Fruit fly (Drosophila melanogaster): ENCODE results near the gene zetaCOP.

zetaCOP gene

DNA sequence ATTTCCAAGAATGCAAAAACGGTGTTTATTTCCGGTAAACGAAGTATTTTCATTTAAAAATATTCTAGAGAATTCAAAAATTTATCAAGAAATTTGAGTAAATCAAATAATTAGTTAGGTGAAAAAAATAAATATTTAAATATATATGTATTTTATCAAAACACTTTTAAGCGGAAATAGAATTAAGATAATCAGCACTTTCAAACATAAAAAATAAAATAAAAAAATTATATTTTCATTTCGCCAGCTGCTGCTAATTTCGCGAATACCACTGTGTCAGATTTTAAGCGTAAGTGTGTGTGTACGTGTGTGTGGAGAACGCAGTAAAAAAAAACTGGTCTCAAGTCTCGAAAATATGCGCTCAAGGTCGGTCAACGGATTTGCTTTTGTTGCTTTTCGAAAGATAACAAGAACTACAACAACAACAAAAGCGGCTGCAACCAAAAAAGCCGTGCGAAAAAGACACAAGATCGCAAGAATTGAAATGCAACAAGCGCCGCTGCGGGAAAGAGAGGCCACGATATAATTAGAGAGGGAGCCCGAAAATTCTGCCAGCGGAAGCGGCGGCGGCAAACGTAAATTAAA lies 36.4 kb upstream of the zetaCOP start:
- peak; percentile 1 for TF ChIP-seq OdsH (GFP tag; optimal IDR thresholded peaks at IDR 0.05)
- peak; percentile 16 for TF ChIP-seq woc (GFP tag; optimal IDR thresholded peaks at IDR 0.05)
- TF ChIP-seq N (GFP tag; optimal IDR thresholded peaks at IDR 0.05), result no peak
- TF ChIP-seq lola (GFP tag; optimal IDR thresholded peaks at IDR 0.05), result no peak
- TF ChIP-seq brk (GFP tag; optimal IDR thresholded peaks at IDR 0.05), result peak; percentile 10
- TF ChIP-seq rgr (GFP tag; optimal IDR thresholded peaks at IDR 0.05), result peak; percentile 22
- TF ChIP-seq Hr83 (GFP tag; optimal IDR thresholded peaks at IDR 0.05; ENCODE audit: poor library complexity, severe bottlenecking), result no peak
- TF ChIP-seq Abd-B (GFP tag; optimal IDR thresholded peaks at IDR 0.05), result no peak
- no peak for TF ChIP-seq br (GFP tag; optimal IDR thresholded peaks at IDR 0.05)
- TF ChIP-seq dl (GFP tag; optimal IDR thresholded peaks at IDR 0.05; ENCODE audit: insufficient read depth in 1 of 2, partially characterized antibody in 2 of 2), result no peak
- TF ChIP-seq sage (GFP tag; optimal IDR thresholded peaks at IDR 0.05), result peak; percentile 13
- TF ChIP-seq Hnf4 (GFP tag; optimal IDR thresholded peaks at IDR 0.05), result peak; percentile 48
- TF ChIP-seq Vsx2 (GFP tag; optimal IDR thresholded peaks at IDR 0.05; ENCODE audit: partially characterized antibody), result no peak
- peak; percentile 40 for TF ChIP-seq jim (GFP tag; optimal IDR thresholded peaks at IDR 0.05)
- no peak for TF ChIP-seq Jra (GFP tag; optimal IDR thresholded peaks at IDR 0.05)
- peak; percentile 43 for TF ChIP-seq HLH106 (tag; optimal IDR thresholded peaks at IDR 0.05)
- TF ChIP-seq Dif (GFP tag; optimal IDR thresholded peaks at IDR 0.05; ENCODE audit: partially characterized antibody), result no peak
- no peak for TF ChIP-seq Mio (GFP tag; optimal IDR thresholded peaks at IDR 0.05)

DNA sequence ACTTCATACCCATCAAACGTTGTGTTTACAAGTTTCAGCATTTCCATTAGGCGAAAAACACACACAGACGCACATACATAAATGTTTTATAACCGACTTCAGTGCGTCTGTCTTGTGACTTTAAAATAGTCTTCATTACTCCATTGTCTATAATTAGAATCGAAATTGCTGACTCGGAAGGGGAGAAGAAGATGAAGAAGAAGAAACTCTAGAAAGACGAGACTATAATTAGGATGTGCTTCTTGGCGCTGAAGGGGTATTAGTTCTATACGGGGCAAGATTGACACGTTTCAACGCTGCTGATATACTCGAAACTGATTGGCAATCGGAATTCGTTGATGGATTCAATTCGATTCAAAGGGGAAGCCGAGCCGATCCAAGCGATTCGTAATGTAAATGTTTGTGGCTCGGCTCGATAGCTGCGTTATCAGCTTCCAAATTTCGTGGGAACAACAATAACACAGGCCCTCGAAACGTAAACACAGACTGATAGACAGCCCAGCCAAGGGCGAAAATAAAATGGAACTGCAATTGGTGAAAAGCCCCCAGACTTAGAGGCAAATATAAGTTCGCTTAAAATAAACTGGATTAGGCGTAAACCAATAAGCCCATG lies 35.5 kb upstream of the zetaCOP start:
- TF ChIP-seq Dif (GFP tag; optimal IDR thresholded peaks at IDR 0.05; ENCODE audit: partially characterized antibody) (no peak), Rel (GFP tag; optimal IDR thresholded peaks at IDR 0.05) (no peak), Rel (tag; optimal IDR thresholded peaks at IDR 0.05) (peak; percentile 29), HLH106 (tag; optimal IDR thresholded peaks at IDR 0.05) (no peak), woc (GFP tag; optimal IDR thresholded peaks at IDR 0.05) (no peak), psq (GFP tag; optimal IDR thresholded peaks at IDR 0.05) (no peak)

DNA sequence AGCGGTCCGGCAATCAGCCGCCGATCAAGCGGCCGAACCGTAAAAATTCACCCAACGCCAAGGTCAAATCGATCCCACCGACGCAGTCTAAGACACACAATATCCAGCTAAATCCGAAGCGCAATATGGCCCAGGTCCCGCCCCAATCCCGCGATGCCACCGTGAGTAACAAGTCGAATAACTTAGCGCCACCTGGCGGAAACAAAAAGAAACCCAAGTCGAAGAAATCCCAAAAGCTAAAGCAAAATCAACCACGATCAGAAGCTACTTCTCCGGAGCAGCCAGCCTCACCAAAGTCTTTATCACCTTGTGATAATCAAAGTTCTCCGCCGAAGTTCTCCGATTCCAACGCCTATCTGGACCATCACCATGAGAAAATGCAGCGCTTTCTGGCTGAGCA lies 32.3 kb upstream of the zetaCOP start:
- no peak for TF ChIP-seq N (GFP tag; optimal IDR thresholded peaks at IDR 0.05)
- TF ChIP-seq tai (GFP tag; optimal IDR thresholded peaks at IDR 0.05), result no peak
- no peak for TF ChIP-seq Sp1 (GFP tag; optimal IDR thresholded peaks at IDR 0.05)
- TF ChIP-seq Hr78 (GFP tag; optimal IDR thresholded peaks at IDR 0.05), result no peak
- no peak for TF ChIP-seq foxo (GFP tag; optimal IDR thresholded peaks at IDR 0.05)
- no peak for TF ChIP-seq sv (GFP tag; optimal IDR thresholded peaks at IDR 0.05)
- TF ChIP-seq brk (GFP tag; optimal IDR thresholded peaks at IDR 0.05), result no peak
- no peak for TF ChIP-seq CG32264 (GFP tag; optimal IDR thresholded peaks at IDR 0.05)

DNA sequence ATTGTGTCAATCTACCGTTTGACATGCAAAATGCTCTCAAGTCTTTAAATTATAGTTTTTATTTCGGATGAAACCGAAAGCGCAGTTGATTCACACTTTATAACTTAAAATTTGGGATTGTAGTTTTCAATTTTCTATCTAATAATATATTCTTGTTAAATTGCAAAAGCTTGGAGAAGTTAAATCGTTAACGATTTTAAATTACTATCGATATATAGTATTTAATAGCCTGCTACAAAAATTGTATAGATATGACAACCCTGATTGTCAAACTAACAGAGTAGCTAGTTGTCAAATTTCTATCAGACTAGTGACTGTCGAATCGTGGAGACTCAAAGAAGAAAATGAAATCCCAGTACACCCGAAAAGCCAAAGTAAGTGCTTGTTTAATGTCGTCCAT lies 31.3 kb upstream of the zetaCOP start, which contains the start of gene CG9692:
Gene CG9692 (plus strand): TSS at position 301 of the 400 bp plus-strand sequence.
- no peak for TF ChIP-seq Myc (optimal IDR thresholded peaks at IDR 0.05)
- TF ChIP-seq jim (GFP tag; optimal IDR thresholded peaks at IDR 0.05), result no peak
- no peak for TF ChIP-seq pan (optimal IDR thresholded peaks at IDR 0.05)
- TF ChIP-seq sage (GFP tag; optimal IDR thresholded peaks at IDR 0.05), result no peak
- TF ChIP-seq usp (GFP tag; optimal IDR thresholded peaks at IDR 0.05), result no peak
- TF ChIP-seq br (GFP tag; optimal IDR thresholded peaks at IDR 0.05), result no peak
- TF ChIP-seq foxo (GFP tag; optimal IDR thresholded peaks at IDR 0.05), result no peak
- no peak for TF ChIP-seq ey (GFP tag; optimal IDR thresholded peaks at IDR 0.05)
- TF ChIP-seq fru (GFP tag; optimal IDR thresholded peaks at IDR 0.05), result no peak
- no peak for TF ChIP-seq CG9705 (GFP tag; optimal IDR thresholded peaks at IDR 0.05)
- TF ChIP-seq OdsH (GFP tag; optimal IDR thresholded peaks at IDR 0.05), result no peak
- TF ChIP-seq Hr83 (GFP tag; optimal IDR thresholded peaks at IDR 0.05; ENCODE audit: poor library complexity, severe bottlenecking), result no peak
- no peak for TF ChIP-seq Mio (GFP tag; optimal IDR thresholded peaks at IDR 0.05)
- no peak for TF ChIP-seq sv (GFP tag; optimal IDR thresholded peaks at IDR 0.05)
- TF ChIP-seq CrebA (GFP tag; optimal IDR thresholded peaks at IDR 0.05; ENCODE audit: borderline replicate concordance), result no peak
- no peak for TF ChIP-seq lola (GFP tag; optimal IDR thresholded peaks at IDR 0.05)
- TF ChIP-seq Rel (GFP tag; optimal IDR thresholded peaks at IDR 0.05), result no peak
- no peak for TF ChIP-seq Rel (tag; optimal IDR thresholded peaks at IDR 0.05)
